Worm (Caenorhabditis elegans) whole organism, L4 larva: ENCODE data around the gene nas-3.
A peak's percentile ranks its signal among the peaks of the same experiment; 100 is the strongest.

Source experiments
- ces-1 ChIP-seq: fragments of 150-350 bp; sonication (generic microtip); optimal IDR thresholded peaks from 4 replicates; lab custom pipeline; 2014; ENCODE audit warnings: missing biosample characterization, missing genetic modification reagents, missing genetic modification characterization
- dpl-1 ChIP-seq: fragments of 150-350 bp; optimal IDR thresholded peaks from 2 replicates; lab custom pipeline; 2014; ENCODE audit warnings: missing biosample characterization, missing genetic modification reagents, missing genetic modification characterization
- fos-1 ChIP-seq: fragments of 150-350 bp; optimal IDR thresholded peaks from 2 replicates; lab custom pipeline; 2014; ENCODE audit warnings: missing biosample characterization, missing genetic modification characterization
- lim-7 ChIP-seq: fragments of 200-800 bp; sonication (Bioruptor generic); IDR thresholded peaks from 2 replicates; pipeline ENCODE4 v1.3.6; 2022; ENCODE audit warnings: missing genetic modification characterization, missing compliant biosample characterization
- unc-62 ChIP-seq, 3 experiments: fragments of 150-350 bp in 1 of 3; sonication (generic microtip); optimal IDR thresholded peaks in 2 of 3; peaks in 1 of 3; 1 replicate in 1 of 3; 2 replicates in 2 of 3; lab custom pipeline; 2014 to 2017; ENCODE audit warnings: missing biosample characterization in 3 of 3, missing genetic modification characterization in 3 of 3, missing genetic modification reagents in 3 of 3, missing genotype in 1 of 3
- ztf-11 ChIP-seq: fragments of 150-350 bp; optimal IDR thresholded peaks from 2 replicates; lab custom pipeline; 2014; ENCODE audit warnings: missing biosample characterization, missing genetic modification characterization

DNA sequence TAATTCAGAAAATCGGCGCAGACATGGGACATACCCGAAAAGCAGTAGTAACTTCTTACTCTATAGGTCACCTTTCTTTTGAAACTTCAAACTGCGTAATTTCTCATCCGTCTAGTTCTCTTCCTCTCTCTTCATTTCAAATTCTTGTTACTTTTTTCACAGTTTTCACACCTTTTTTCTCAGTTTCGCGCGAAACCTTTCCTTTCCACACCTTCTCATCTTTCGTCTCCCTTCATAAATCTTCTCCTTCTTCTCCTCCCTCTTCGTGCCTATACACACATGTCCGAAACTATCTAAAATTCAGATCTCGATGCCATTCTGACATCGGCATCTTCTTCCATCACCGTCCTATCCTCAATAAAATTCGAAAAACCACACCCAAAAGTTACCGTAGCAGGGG, 34.2 kb upstream of the nas-3 start, which contains the start of gene wdr-62:
- TF ChIP-seq dpl-1 (GFP tag; lab: Kevin White, UChicago) (no peak), unc-62 (GFP tag; optimal IDR thresholded peaks at IDR 0.05 in 1 of 2; lab: Kevin White, UChicago) (peak in 1 of 2 experiments; percentile 57), unc-62 (tag; optimal IDR thresholded peaks at IDR 0.05; lab: Kevin White, UChicago) (no peak), lim-7 (GFP tag; lab: Robert Waterston, UW) (no peak), ces-1 (GFP tag; lab: Kevin White, UChicago) (no peak), fos-1 (tag; lab: Kevin White, UChicago) (no peak), ztf-11 (tag; lab: Kevin White, UChicago) (no peak)
